Worm (Caenorhabditis elegans) whole organism, mixed stage, embryonic: Measurements from ENCODE around the gene grl-14.

Experiments
- bed-3 ChIP-seq: fragments of 200-800 bp; sonication (Bioruptor generic); optimal IDR thresholded peaks from 3 replicates; lab custom pipeline; 2018; ENCODE audit warnings: mild to moderate bottlenecking, missing genetic modification characterization, moderate library complexity, missing compliant biosample characterization
- ham-2 ChIP-seq: fragments of 200-800 bp; sonication (Bioruptor generic); optimal IDR thresholded peaks from 2 replicates; lab custom pipeline; 2018; ENCODE audit warnings: mild to moderate bottlenecking, missing genetic modification characterization, missing compliant biosample characterization
- hlh-1 ChIP-seq: fragments of 150-350 bp; optimal IDR thresholded peaks from 2 replicates; lab custom pipeline; 2014; ENCODE audit warnings: missing biosample characterization, missing genetic modification reagents, missing genetic modification characterization
- mep-1 ChIP-seq: fragments of 150-350 bp; optimal IDR thresholded peaks from 2 replicates; lab custom pipeline; 2017; ENCODE audit warnings: missing biosample characterization, missing genetic modification reagents, missing genetic modification characterization, inconsistent platforms
- nhr-12 ChIP-seq: fragments of 150-350 bp; optimal IDR thresholded peaks from 2 replicates; lab custom pipeline; 2014; ENCODE audit warnings: missing biosample characterization, missing genetic modification characterization
- nhr-237 ChIP-seq: fragments of 150-350 bp; optimal IDR thresholded peaks from 2 replicates; lab custom pipeline; 2014; ENCODE audit warnings: missing biosample characterization, missing genetic modification characterization
- unc-39 ChIP-seq: fragments of 150-350 bp; optimal IDR thresholded peaks from 2 replicates; lab custom pipeline; 2014; ENCODE audit warnings: missing biosample characterization, missing genetic modification characterization
- ztf-11 ChIP-seq: fragments of 150-350 bp; optimal IDR thresholded peaks from 2 replicates; lab custom pipeline; 2014; ENCODE audit warnings: missing biosample characterization, missing genetic modification characterization

ce11 chrV:20829511-20829910, 4.2 kb downstream of the grl-14 start, which contains the start of gene num-1:
- TF ChIP-seq unc-39 (no peak), nhr-12 (tag; lab: Kevin White, UChicago) (no peak), ham-2 (GFP tag; lab: Kevin White, UChicago) (no peak), ztf-11 (no peak), bed-3 (no peak), mep-1 (tag; lab: Kevin White, UChicago) (no peak), nhr-237 (no peak), hlh-1 (tag; lab: Kevin White, UChicago) (no peak)
